Fruit fly (Drosophila melanogaster) whole organism, embryonic: ENCODE results near the gene Kdsr.
A peak's percentile ranks its signal among the peaks of the same experiment; 100 is the strongest.

Source experiments
- CG10147 ChIP-seq: fragments of 200-800 bp; sonication (Bioruptor generic); optimal IDR thresholded peaks from 2 replicates; lab custom pipeline; 2019; ENCODE audit warnings: missing biosample characterization, mild to moderate bottlenecking, missing genetic modification characterization, moderate library complexity
- CG10321 ChIP-seq: fragments of 200-800 bp; sonication (Bioruptor generic); IDR thresholded peaks from 2 replicates; pipeline ENCODE4 v1.3.6; 2022; ENCODE audit warnings: missing biosample characterization, missing genetic modification characterization
- CG11696 ChIP-seq: fragments of 200-800 bp; sonication (Bioruptor generic); IDR thresholded peaks from 2 replicates; pipeline ENCODE4 v1.3.6; 2022; ENCODE audit warnings: missing biosample characterization, missing genetic modification characterization
- CG12071 ChIP-seq: fragments of 200-800 bp; sonication (Bioruptor generic); optimal IDR thresholded peaks from 3 replicates; lab custom pipeline; 2018; ENCODE audit warnings: missing biosample characterization, mild to moderate bottlenecking, missing genetic modification characterization
- CG12391 ChIP-seq: fragments of 200-800 bp; sonication (Bioruptor generic); optimal IDR thresholded peaks from 3 replicates; lab custom pipeline; 2018; ENCODE audit warnings: missing biosample characterization, mild to moderate bottlenecking, missing genetic modification characterization, moderate library complexity
- CG12769 ChIP-seq: fragments of 200-800 bp; sonication (Bioruptor generic); optimal IDR thresholded peaks from 2 replicates; lab custom pipeline; 2019; ENCODE audit warnings: missing biosample characterization, mild to moderate bottlenecking, missing genetic modification characterization, moderate library complexity
- CG14710 ChIP-seq: fragments of 200-800 bp; sonication (Bioruptor generic); optimal IDR thresholded peaks from 3 replicates; lab custom pipeline; 2019; ENCODE audit warnings: missing biosample characterization, mild to moderate bottlenecking, missing genetic modification characterization, moderate library complexity
- CG14965 ChIP-seq: fragments of 200-800 bp; sonication (Bioruptor generic); optimal IDR thresholded peaks from 2 replicates; lab custom pipeline; 2016; ENCODE audit warnings: missing biosample characterization, missing genetic modification characterization, borderline replicate concordance
- CG16813 ChIP-seq: fragments of 200-800 bp; sonication (Bioruptor generic); IDR thresholded peaks from 3 replicates; pipeline ENCODE4 v1.3.6; 2022; ENCODE audit warnings: missing biosample characterization, missing genetic modification characterization; ENCODE audit not compliant: partially characterized antibody
- CG16863 ChIP-seq: fragments of 200-800 bp; sonication (Bioruptor generic); optimal IDR thresholded peaks from 3 replicates; lab custom pipeline; 2016; ENCODE audit warnings: missing biosample characterization, missing genetic modification characterization
- CG3065 ChIP-seq: fragments of 200-800 bp; sonication (Bioruptor generic); optimal IDR thresholded peaks from 2 replicates; lab custom pipeline; 2016; ENCODE audit warnings: missing biosample characterization, missing genetic modification characterization
- CG4854 ChIP-seq: fragments of 200-800 bp; sonication (Bioruptor generic); optimal IDR thresholded peaks from 2 replicates; lab custom pipeline; 2016; ENCODE audit warnings: missing biosample characterization, missing genetic modification characterization, inconsistent platforms
- CG6791 ChIP-seq: fragments of 200-800 bp; sonication (Bioruptor generic); IDR thresholded peaks from 3 replicates; pipeline ENCODE4 v1.3.6; 2022; ENCODE audit warnings: missing biosample characterization, missing genetic modification characterization; ENCODE audit not compliant: partially characterized antibody
- CG8944 ChIP-seq: fragments of 200-800 bp; sonication (Bioruptor generic); optimal IDR thresholded peaks from 3 replicates; lab custom pipeline; 2016; ENCODE audit warnings: missing biosample characterization, missing genetic modification characterization
- CG9609 ChIP-seq: fragments of 200-800 bp; sonication (Bioruptor generic); optimal IDR thresholded peaks from 3 replicates; lab custom pipeline; 2016; ENCODE audit warnings: missing biosample characterization, missing genetic modification characterization
- CrebB ChIP-seq: fragments of 200-800 bp; sonication (Bioruptor generic); optimal IDR thresholded peaks from 3 replicates; lab custom pipeline; 2018; ENCODE audit warnings: missing biosample characterization, mild to moderate bottlenecking, missing genetic modification characterization
- D ChIP-seq, 2 experiments: fragments of 200-800 bp in 1 of 2; fragments of >200 bp in 1 of 2; sonication (Bioruptor generic) in 1 of 2; optimal IDR thresholded peaks; 2 replicates in 1 of 2; 3 replicates in 1 of 2; lab custom pipeline; 2017; ENCODE audit warnings: mild to moderate bottlenecking in 1 of 2, missing biosample characterization in 1 of 2, missing genetic modification characterization in 1 of 2, missing genetic modification reagents in 1 of 2
- Dll ChIP-seq: fragments of 200-800 bp; sonication (Bioruptor generic); IDR thresholded peaks from 4 replicates; pipeline ENCODE4 v1.3.6; 2022; ENCODE audit warnings: missing biosample characterization, missing genetic modification characterization; ENCODE audit not compliant: partially characterized antibody
- Doc2 ChIP-seq: fragments of 200-800 bp; sonication (Bioruptor generic); IDR thresholded peaks from 2 replicates; pipeline ENCODE4 v1.3.6; 2022; ENCODE audit warnings: missing biosample characterization, missing genetic modification characterization
- Elba2 ChIP-seq: fragments of 200-800 bp; sonication (Bioruptor generic); optimal IDR thresholded peaks from 3 replicates; lab custom pipeline; 2016; ENCODE audit warnings: missing biosample characterization, missing genetic modification characterization
- Fer2 ChIP-seq: fragments of 200-800 bp; sonication (Bioruptor generic); optimal IDR thresholded peaks from 2 replicates; lab custom pipeline; 2018; ENCODE audit warnings: missing biosample characterization, mild to moderate bottlenecking, missing genetic modification characterization, moderate library complexity
- HLH54F ChIP-seq: fragments of 200-800 bp; sonication (Bioruptor generic); optimal IDR thresholded peaks from 3 replicates; lab custom pipeline; 2016; ENCODE audit warnings: missing biosample characterization, missing genetic modification characterization
- Med ChIP-seq: fragments of 200-800 bp; sonication (Bioruptor generic); peaks from one replicate; lab custom pipeline; 2016; ENCODE audit warnings: missing biosample characterization, missing genetic modification characterization, mild to moderate bottlenecking, inconsistent platforms, moderate library complexity
- Opbp ChIP-seq: fragments of 200-800 bp; sonication (Bioruptor generic); IDR thresholded peaks from 3 replicates; pipeline ENCODE4 v1.3.6; 2022; ENCODE audit warnings: missing biosample characterization, missing genetic modification characterization; ENCODE audit not compliant: partially characterized antibody
- Poxn ChIP-seq: fragments of 200-800 bp; sonication (Bioruptor generic); IDR thresholded peaks from 2 replicates; pipeline ENCODE4 v1.3.6; 2022; ENCODE audit warnings: missing biosample characterization, missing genetic modification characterization
- Ptx1 ChIP-seq: fragments of 200-800 bp; sonication (Bioruptor generic); IDR thresholded peaks from 2 replicates; pipeline ENCODE4 v1.3.6; 2022; ENCODE audit warnings: missing biosample characterization, missing genetic modification characterization
- YL-1 ChIP-seq: fragments of 200-800 bp; sonication (Bioruptor generic); optimal IDR thresholded peaks from 3 replicates; lab custom pipeline; 2017; ENCODE audit warnings: missing biosample characterization, mild to moderate bottlenecking, missing genetic modification characterization
- bigmax ChIP-seq: fragments of 200-800 bp; sonication (Bioruptor generic); optimal IDR thresholded peaks from 2 replicates; lab custom pipeline; 2018; ENCODE audit warnings: missing biosample characterization, mild to moderate bottlenecking, missing genetic modification characterization
- corto ChIP-seq: fragments of 200-800 bp; sonication (Bioruptor generic); optimal IDR thresholded peaks from 2 replicates; lab custom pipeline; 2016; ENCODE audit warnings: missing biosample characterization, mild to moderate bottlenecking, missing genetic modification characterization, moderate library complexity
- croc ChIP-seq: fragments of 200-800 bp; sonication (Bioruptor generic); conservative IDR thresholded peaks from 3 replicates; pipeline ENCODE4 v1.3.6; 2022; ENCODE audit warnings: missing biosample characterization, missing genetic modification characterization
- danr ChIP-seq: fragments of 200-800 bp; sonication (Bioruptor generic); IDR thresholded peaks from 2 replicates; pipeline ENCODE4 v1.3.6; 2022; ENCODE audit warnings: missing biosample characterization, missing genetic modification characterization
- dm ChIP-seq: fragments of 200-800 bp; sonication (Bioruptor generic); optimal IDR thresholded peaks from 3 replicates; lab custom pipeline; 2016; ENCODE audit warnings: missing biosample characterization, missing genetic modification characterization
- dysf ChIP-seq: fragments of 200-800 bp; sonication (Bioruptor generic); IDR thresholded peaks from 3 replicates; pipeline ENCODE4 v1.3.6; 2022; ENCODE audit warnings: missing biosample characterization, missing genetic modification characterization
- ftz-f1 ChIP-seq: fragments of 200-800 bp; sonication (Bioruptor generic); optimal IDR thresholded peaks from 2 replicates; lab custom pipeline; 2016; ENCODE audit warnings: missing biosample characterization, missing genetic modification characterization
- gce ChIP-seq: fragments of 200-800 bp; sonication (Bioruptor generic); IDR thresholded peaks from 3 replicates; pipeline ENCODE4 v1.3.6; 2022; ENCODE audit warnings: missing biosample characterization, missing genetic modification characterization
- ham ChIP-seq: fragments of 200-800 bp; sonication (Bioruptor generic); IDR thresholded peaks from 2 replicates; pipeline ENCODE4 v1.3.6; 2022; ENCODE audit warnings: missing biosample characterization, missing genetic modification characterization
- her ChIP-seq: fragments of 200-800 bp; sonication (Bioruptor generic); optimal IDR thresholded peaks from 2 replicates; lab custom pipeline; 2016; ENCODE audit warnings: missing biosample characterization, missing genetic modification characterization
- kay ChIP-seq: fragments of 200-800 bp; sonication (Bioruptor generic); optimal IDR thresholded peaks from 2 replicates; lab custom pipeline; 2016; ENCODE audit warnings: missing biosample characterization, missing genetic modification characterization
- nom ChIP-seq: fragments of 200-800 bp; sonication (Bioruptor generic); optimal IDR thresholded peaks from 2 replicates; lab custom pipeline; 2017; ENCODE audit warnings: missing biosample characterization, missing genetic modification characterization, mild to moderate bottlenecking, moderate library complexity, missing genetic modification reagents
- phol ChIP-seq: fragments of 200-800 bp; sonication (Bioruptor generic); optimal IDR thresholded peaks from 3 replicates; lab custom pipeline; 2018; ENCODE audit warnings: missing biosample characterization, mild to moderate bottlenecking, missing genetic modification characterization, moderate library complexity
- prd ChIP-seq, 3 experiments: fragments of >200 bp in 2 of 3; fragments of 200-800 bp in 1 of 3; sonication (Bioruptor generic) in 1 of 3; optimal IDR thresholded peaks in 2 of 3; IDR thresholded peaks in 1 of 3; 2 replicates in 2 of 3; 3 replicates in 1 of 3; pipeline versions ENCODE4 v1.3.6 to Lab custom; 2017 to 2022; ENCODE audit warnings: missing biosample characterization in 1 of 3, missing genetic modification characterization in 1 of 3
- pros ChIP-seq: fragments of 200-800 bp; sonication (Bioruptor generic); optimal IDR thresholded peaks from 3 replicates; lab custom pipeline; 2019; ENCODE audit warnings: missing biosample characterization, mild to moderate bottlenecking, missing genetic modification characterization, moderate library complexity
- run ChIP-seq: fragments of 200-800 bp; sonication (Bioruptor generic); optimal IDR thresholded peaks from 3 replicates; lab custom pipeline; 2018; ENCODE audit warnings: missing biosample characterization, mild to moderate bottlenecking, missing genetic modification characterization
- sens ChIP-seq: fragments of 200-800 bp; sonication (Bioruptor generic); peaks from one replicate; lab custom pipeline; 2016; ENCODE audit warnings: missing biosample characterization, missing genetic modification characterization
- shn ChIP-seq: fragments of 200-800 bp; sonication (Bioruptor generic); optimal IDR thresholded peaks from 3 replicates; lab custom pipeline; 2016; ENCODE audit warnings: missing biosample characterization, missing genetic modification characterization
- tio ChIP-seq: fragments of 200-800 bp; sonication (Bioruptor generic); optimal IDR thresholded peaks from 2 replicates; lab custom pipeline; 2017; ENCODE audit warnings: missing biosample characterization, missing genetic modification characterization, inconsistent platforms
- tna ChIP-seq: fragments of 200-800 bp; sonication (Bioruptor generic); IDR thresholded peaks from 2 replicates; pipeline ENCODE4 v1.3.6; 2022; ENCODE audit warnings: missing biosample characterization, missing genetic modification characterization; ENCODE audit not compliant: partially characterized antibody
- zen ChIP-seq: fragments of 200-800 bp; sonication (Bioruptor generic); optimal IDR thresholded peaks from 3 replicates; lab custom pipeline; 2018; ENCODE audit warnings: missing biosample characterization, mild to moderate bottlenecking, missing genetic modification characterization, moderate library complexity
- zfh2 ChIP-seq: fragments of 200-800 bp; sonication (Bioruptor generic); optimal IDR thresholded peaks from 2 replicates; lab custom pipeline; 2016; ENCODE audit warnings: missing biosample characterization, missing genetic modification characterization

The Kdsr gene

DNA sequence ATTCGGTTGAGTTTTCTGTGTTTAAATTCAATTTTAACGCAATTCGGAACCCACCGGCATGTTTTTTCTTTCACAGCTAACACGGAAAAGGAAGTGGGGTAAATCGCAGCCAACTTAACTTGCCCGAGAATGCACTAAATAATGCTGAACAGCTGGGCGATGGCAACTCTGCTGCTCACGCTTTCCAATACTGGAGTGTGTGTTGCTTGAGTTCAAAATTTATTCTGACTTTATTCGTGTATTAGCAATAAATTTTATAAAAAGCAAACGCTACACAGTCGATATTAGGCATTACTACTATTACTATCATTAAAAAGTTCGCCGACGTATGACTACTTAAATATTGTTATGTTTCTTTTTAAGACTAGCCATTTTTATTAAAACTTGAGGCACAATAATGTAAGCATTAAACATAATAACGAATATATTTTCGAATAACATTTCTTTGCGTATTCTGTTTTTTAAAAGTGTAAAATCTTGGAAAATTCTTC lies 14.9 kb downstream of the Kdsr start, which contains the start of the genes RpS27 and Nup37 (continued):
- peak; percentile 84 for TF ChIP-seq CG11696 (GFP tag; lab: Robert Waterston, UW)
- peak; percentile 84 for TF ChIP-seq CG10321 (GFP tag; lab: Robert Waterston, UW)
- peak; percentile 98 for TF ChIP-seq gce (GFP tag; lab: Robert Waterston, UW)
- peak; percentile 72 for TF ChIP-seq Elba2 (GFP tag; lab: Kevin White, UChicago)
- TF ChIP-seq CG12769 (tag; lab: Kevin White, UChicago) = peak; percentile 98
- no peak for TF ChIP-seq D (optimal IDR thresholded peaks at IDR 0.05; lab: Kevin White, UChicago)
- TF ChIP-seq D (GFP tag; optimal IDR thresholded peaks at IDR 0.05; lab: Kevin White, UChicago) = peak; percentile 96
- peak; percentile 93 for TF ChIP-seq kay
- peak; percentile 99 for TF ChIP-seq CG12071 (GFP tag; lab: Kevin White, UChicago)
- TF ChIP-seq nom (GFP tag; lab: Kevin White, UChicago) = peak; percentile 95
- TF ChIP-seq dm (GFP tag; lab: Kevin White, UChicago) = peak; percentile 99
- TF ChIP-seq CG14710 (tag; lab: Kevin White, UChicago) = peak; percentile 97
- TF ChIP-seq ftz-f1 (GFP tag; lab: Kevin White, UChicago) = peak; percentile 90
- peak; percentile 91 for TF ChIP-seq zen
- peak; percentile 98 for TF ChIP-seq zfh2 (GFP tag; lab: Kevin White, UChicago)
- TF ChIP-seq Doc2 (GFP tag; lab: Robert Waterston, UW) = peak; percentile 94
- peak; percentile 99 for TF ChIP-seq shn (GFP tag; lab: Kevin White, UChicago)
- TF ChIP-seq CrebB (tag; lab: Kevin White, UChicago) = peak; percentile 99
- TF ChIP-seq Poxn (GFP tag; lab: Robert Waterston, UW) = peak; percentile 84
- TF ChIP-seq CG16863 (GFP tag; lab: Kevin White, UChicago) = peak; percentile 98
- peak; percentile 97 for TF ChIP-seq phol (tag; lab: Kevin White, UChicago)
- peak; percentile 98 for TF ChIP-seq CG8944 (GFP tag; lab: Kevin White, UChicago)
- TF ChIP-seq corto (GFP tag; lab: Kevin White, UChicago) = peak; percentile 71
- peak; percentile 95 for TF ChIP-seq CG10147 (GFP tag; lab: Kevin White, UChicago)
- peak; percentile 96 for TF ChIP-seq Ptx1 (GFP tag; lab: Robert Waterston, UW)
- peak; percentile 100 for TF ChIP-seq Med (GFP tag; lab: Kevin White, UChicago)
- TF ChIP-seq CG12391 (tag; lab: Kevin White, UChicago) = peak; percentile 97
- peak; percentile 98 for TF ChIP-seq HLH54F (GFP tag; lab: Kevin White, UChicago)
- TF ChIP-seq Opbp (GFP tag; lab: Robert Waterston, UW) = peak; percentile 100
- peak; percentile 98 for TF ChIP-seq Fer2 (tag; lab: Kevin White, UChicago)
- TF ChIP-seq CG9609 = peak; percentile 99
- peak; percentile 99 for TF ChIP-seq sens (GFP tag; lab: Kevin White, UChicago)
- TF ChIP-seq CG4854 = peak; percentile 98
- TF ChIP-seq run (tag; lab: Kevin White, UChicago) = peak; percentile 90
- TF ChIP-seq CG6791 (GFP tag; lab: Robert Waterston, UW) = peak; percentile 32; the same call in 1 of the 3 replicates
- no peak for TF ChIP-seq prd (optimal IDR thresholded peaks at IDR 0.05; lab: Kevin White, UChicago)
- TF ChIP-seq prd (GFP tag; IDR thresholded peaks at IDR 0.05; lab: Robert Waterston, UW) = peak; percentile 91
- TF ChIP-seq YL-1 (GFP tag; lab: Kevin White, UChicago) = peak; percentile 100
- TF ChIP-seq CG3065 (GFP tag; lab: Kevin White, UChicago) = peak; percentile 98
- peak; percentile 96 for TF ChIP-seq tio (GFP tag; lab: Kevin White, UChicago)
- peak; percentile 96 for TF ChIP-seq dysf
- TF ChIP-seq croc (GFP tag; lab: Robert Waterston, UW) = peak; percentile 88
- peak; percentile 94 for TF ChIP-seq ham (GFP tag; lab: Robert Waterston, UW)
- peak; percentile 91 for TF ChIP-seq CG14965 (GFP tag; lab: Kevin White, UChicago)
- TF ChIP-seq danr = peak; percentile 82
- no peak for TF ChIP-seq tna (GFP tag; lab: Robert Waterston, UW)
- peak; percentile 48; the same call in 2 of the 3 replicates for TF ChIP-seq CG16813
- TF ChIP-seq bigmax (GFP tag; lab: Kevin White, UChicago) = peak; percentile 86
- no peak for TF ChIP-seq Dll (GFP tag; lab: Robert Waterston, UW)
- peak; percentile 73 for TF ChIP-seq pros (GFP tag; lab: Kevin White, UChicago)
- peak; percentile 97 for TF ChIP-seq her (GFP tag; lab: Kevin White, UChicago)
